Fruit fly (Drosophila melanogaster) whole organism, adult: Measurements from ENCODE around the gene CG44837.

ENCODE experiments used
- CG11617 ChIP-seq: fragments of 200-800 bp; sonication (Bioruptor generic); optimal IDR thresholded peaks from 2 replicates; lab custom pipeline; 2017; ENCODE audit warnings: mild to moderate bottlenecking, missing biosample characterization, missing genetic modification reagents, missing genetic modification characterization
- CG12768 ChIP-seq: fragments of 200-800 bp; sonication (Bioruptor generic); optimal IDR thresholded peaks from 2 replicates; lab custom pipeline; 2017; ENCODE audit warnings: missing biosample characterization, missing genetic modification characterization, mild to moderate bottlenecking, moderate library complexity, missing genetic modification reagents
- CG14711 ChIP-seq: fragments of 200-800 bp; sonication (Bioruptor generic); optimal IDR thresholded peaks from 2 replicates; lab custom pipeline; 2018; ENCODE audit warnings: missing biosample characterization, mild to moderate bottlenecking, missing genetic modification characterization, moderate library complexity
- CG1620 ChIP-seq: fragments of 200-800 bp; sonication (Bioruptor generic); optimal IDR thresholded peaks from 2 replicates; lab custom pipeline; 2016; ENCODE audit warnings: missing biosample characterization, missing genetic modification characterization
- CG33017 ChIP-seq: fragments of 200-800 bp; sonication (Bioruptor generic); optimal IDR thresholded peaks from 2 replicates; lab custom pipeline; 2018; ENCODE audit warnings: missing biosample characterization, mild to moderate bottlenecking, missing genetic modification characterization, moderate library complexity
- CG5204 ChIP-seq: fragments of 200-800 bp; sonication (Bioruptor generic); optimal IDR thresholded peaks from 2 replicates; lab custom pipeline; 2016; ENCODE audit warnings: missing biosample characterization, missing genetic modification characterization
- CG7045 ChIP-seq: fragments of 200-800 bp; sonication (Bioruptor generic); optimal IDR thresholded peaks from 2 replicates; lab custom pipeline; 2017; ENCODE audit warnings: missing biosample characterization, mild to moderate bottlenecking, missing genetic modification characterization
- CG7101 ChIP-seq: fragments of 200-800 bp; sonication (Bioruptor generic); optimal IDR thresholded peaks from 2 replicates; lab custom pipeline; 2018; ENCODE audit warnings: missing biosample characterization, mild to moderate bottlenecking, missing genetic modification characterization, moderate library complexity
- Clk ChIP-seq: fragments of 200-800 bp; sonication (Bioruptor generic); optimal IDR thresholded peaks from 2 replicates; lab custom pipeline; 2017; ENCODE audit warnings: missing biosample characterization, missing genetic modification characterization
- Crg-1 ChIP-seq: fragments of 200-800 bp; sonication (Bioruptor generic); optimal IDR thresholded peaks from 2 replicates; lab custom pipeline; 2016; ENCODE audit warnings: missing biosample characterization, missing genetic modification characterization
- Hr96 ChIP-seq: fragments of 200-800 bp; sonication (Bioruptor generic); optimal IDR thresholded peaks from 2 replicates; lab custom pipeline; 2016; ENCODE audit warnings: missing biosample characterization, missing genetic modification characterization
- Mnt ChIP-seq: fragments of 200-800 bp; sonication (Bioruptor generic); optimal IDR thresholded peaks from 2 replicates; lab custom pipeline; 2016; ENCODE audit warnings: missing biosample characterization, mild to moderate bottlenecking, missing genetic modification characterization
- bab1 ChIP-seq: fragments of 200-800 bp; sonication (Bioruptor generic); optimal IDR thresholded peaks from 3 replicates; lab custom pipeline; 2019; ENCODE audit warnings: missing biosample characterization, mild to moderate bottlenecking, missing genetic modification characterization, moderate library complexity
- cic ChIP-seq: fragments of 200-800 bp; sonication (Bioruptor generic); optimal IDR thresholded peaks from 2 replicates; lab custom pipeline; 2017; ENCODE audit warnings: missing biosample characterization, mild to moderate bottlenecking, missing genetic modification characterization, moderate library complexity
- cnc ChIP-seq, 2 experiments: fragments of >200 bp; optimal IDR thresholded peaks; 2 replicates each; lab custom pipeline; 2017
- kay ChIP-seq: fragments of 200-800 bp; sonication (Bioruptor generic); peaks from one replicate; lab custom pipeline; 2016; ENCODE audit warnings: missing biosample characterization, missing genetic modification characterization, borderline replicate concordance
- ovo ChIP-seq: fragments of 200-800 bp; sonication (Bioruptor generic); optimal IDR thresholded peaks from 2 replicates; lab custom pipeline; 2016; ENCODE audit warnings: missing biosample characterization, missing genetic modification characterization
- pad ChIP-seq: fragments of 200-800 bp; sonication (Bioruptor generic); optimal IDR thresholded peaks from 3 replicates; lab custom pipeline; 2017; ENCODE audit warnings: missing biosample characterization, missing genetic modification characterization, mild to moderate bottlenecking, moderate library complexity, missing genetic modification reagents
- tj ChIP-seq: fragments of 200-800 bp; sonication (Bioruptor generic); optimal IDR thresholded peaks from 3 replicates; lab custom pipeline; 2017; ENCODE audit warnings: missing biosample characterization, mild to moderate bottlenecking, missing genetic modification characterization, moderate library complexity
- toe ChIP-seq: fragments of 200-800 bp; sonication (Bioruptor generic); optimal IDR thresholded peaks from 2 replicates; lab custom pipeline; 2016; ENCODE audit warnings: missing biosample characterization, missing genetic modification characterization

The CG44837 gene

dm6 chr3L:11953783-11954182, 15.1 kb upstream of the CG44837 start, which contains the start of gene CG7248:
Gene CG7248 (plus strand): TSS chr3L:11954083.
- TF ChIP-seq kay (GFP tag; lab: Kevin White, UChicago) (peak; percentile 7), Mnt (GFP tag; lab: Kevin White, UChicago) (no peak)

- TF ChIP-seq Mnt (GFP tag; lab: Kevin White, UChicago) = no peak
- no peak for TF ChIP-seq cnc (optimal IDR thresholded peaks at IDR 0.05; lab: Kevin White, UChicago)
- no peak for TF ChIP-seq cic (GFP tag; lab: Kevin White, UChicago)
- TF ChIP-seq CG14711 (tag; lab: Kevin White, UChicago) = no peak
- TF ChIP-seq CG7101 (tag; lab: Kevin White, UChicago) = no peak
- no peak for TF ChIP-seq bab1 (GFP tag; lab: Kevin White, UChicago)
- TF ChIP-seq CG12768 (GFP tag; lab: Kevin White, UChicago) = no peak
- TF ChIP-seq ovo (GFP tag; lab: Kevin White, UChicago) = no peak
- no peak for TF ChIP-seq toe
- no peak for TF ChIP-seq Crg-1 (GFP tag; lab: Kevin White, UChicago)
Measured at dm6 chr3L:11953217-11953616, 14.5 kb upstream of the CG44837 start, which contains the start of gene obst-G. Gene obst-G (minus strand): TSS chr3L:11953317.

dm6 chr3L:11949539-11949938, 10.9 kb upstream of the CG44837 start, which contains the start of gene CG17826:
Gene CG17826 (plus strand): TSS chr3L:11949839.
- TF ChIP-seq pad (GFP tag; lab: Kevin White, UChicago) (no peak), CG14711 (tag; lab: Kevin White, UChicago) (no peak), CG33017 (tag; lab: Kevin White, UChicago) (no peak), Mnt (GFP tag; lab: Kevin White, UChicago) (no peak), ovo (GFP tag; lab: Kevin White, UChicago) (no peak), Clk (GFP tag; lab: Kevin White, UChicago) (no peak)

dm6 chr3L:11947357-11947756, 8.7 kb upstream of the CG44837 start, which contains the start of gene CG7252:
Gene CG7252 (plus strand): TSS chr3L:11947675.
- TF ChIP-seq ovo (GFP tag; lab: Kevin White, UChicago) (no peak), Mnt (GFP tag; lab: Kevin White, UChicago) (no peak), CG11617 (GFP tag; lab: Kevin White, UChicago) (no peak)

- no peak for TF ChIP-seq CG33017 (tag; lab: Kevin White, UChicago)
- TF ChIP-seq Mnt (GFP tag; lab: Kevin White, UChicago) = no peak
- TF ChIP-seq CG14711 (tag; lab: Kevin White, UChicago) = no peak
- no peak for TF ChIP-seq CG11617 (GFP tag; lab: Kevin White, UChicago)
- no peak for TF ChIP-seq Crg-1 (GFP tag; lab: Kevin White, UChicago)
- TF ChIP-seq bab1 (GFP tag; lab: Kevin White, UChicago) = no peak
- no peak for TF ChIP-seq pad (GFP tag; lab: Kevin White, UChicago)
- TF ChIP-seq CG5204 (GFP tag; lab: Kevin White, UChicago) = no peak
- TF ChIP-seq Hr96 (GFP tag; lab: Kevin White, UChicago) = no peak
- TF ChIP-seq CG7045 (GFP tag; lab: Kevin White, UChicago) = no peak
- TF ChIP-seq tj (GFP tag; lab: Kevin White, UChicago) = no peak
- no peak for TF ChIP-seq cnc (optimal IDR thresholded peaks at IDR 0.05; lab: Kevin White, UChicago)
- no peak for TF ChIP-seq toe
- TF ChIP-seq kay (GFP tag; lab: Kevin White, UChicago) = no peak
- TF ChIP-seq ovo (GFP tag; lab: Kevin White, UChicago) = no peak
- TF ChIP-seq CG12768 (GFP tag; lab: Kevin White, UChicago) = no peak
- no peak for TF ChIP-seq cic (GFP tag; lab: Kevin White, UChicago)
- no peak for TF ChIP-seq CG1620
Measured at dm6 chr3L:11944752-11945151, 6.1 kb upstream of the CG44837 start, which contains the start of gene CG5883. Gene CG5883 (minus strand): TSS chr3L:11944852.

dm6 chr3L:11941612-11942011, 2.9 kb upstream of the CG44837 start, which contains the start of gene Rpt4R:
Gene Rpt4R (plus strand): TSS chr3L:11941912.
- TF ChIP-seq Hr96 (GFP tag; lab: Kevin White, UChicago) = no peak
- TF ChIP-seq tj (GFP tag; lab: Kevin White, UChicago) = no peak
- no peak for TF ChIP-seq CG7045 (GFP tag; lab: Kevin White, UChicago)
- TF ChIP-seq CG5204 (GFP tag; lab: Kevin White, UChicago) = no peak
- TF ChIP-seq bab1 (GFP tag; lab: Kevin White, UChicago) = no peak
- TF ChIP-seq CG7101 (tag; lab: Kevin White, UChicago) = no peak
- TF ChIP-seq CG14711 (tag; lab: Kevin White, UChicago) = no peak
- no peak for TF ChIP-seq CG11617 (GFP tag; lab: Kevin White, UChicago)
- no peak for TF ChIP-seq Mnt (GFP tag; lab: Kevin White, UChicago)
- TF ChIP-seq ovo (GFP tag; lab: Kevin White, UChicago) = no peak
- no peak for TF ChIP-seq cic (GFP tag; lab: Kevin White, UChicago)
- no peak for TF ChIP-seq toe
- TF ChIP-seq kay (GFP tag; lab: Kevin White, UChicago) = no peak
- TF ChIP-seq CG33017 (tag; lab: Kevin White, UChicago) = no peak
- TF ChIP-seq cnc (optimal IDR thresholded peaks at IDR 0.05; lab: Kevin White, UChicago) = no peak
- no peak for TF ChIP-seq CG1620
- no peak for TF ChIP-seq Clk (GFP tag; lab: Kevin White, UChicago)
- TF ChIP-seq Crg-1 (GFP tag; lab: Kevin White, UChicago) = no peak
